Fruit fly (Drosophila melanogaster) whole organism, adult: ENCODE measurements around the gene CG4022.

Source experiments
- CG5204 ChIP-seq: fragments of 200-800 bp; sonication (Bioruptor generic); optimal IDR thresholded peaks from 2 replicates; lab custom pipeline; 2016; ENCODE audit warnings: missing biosample characterization, missing genetic modification characterization
- CG7045 ChIP-seq: fragments of 200-800 bp; sonication (Bioruptor generic); optimal IDR thresholded peaks from 2 replicates; lab custom pipeline; 2017; ENCODE audit warnings: missing biosample characterization, mild to moderate bottlenecking, missing genetic modification characterization
- Crg-1 ChIP-seq: fragments of 200-800 bp; sonication (Bioruptor generic); optimal IDR thresholded peaks from 2 replicates; lab custom pipeline; 2016; ENCODE audit warnings: missing biosample characterization, missing genetic modification characterization
- Mnt ChIP-seq: fragments of 200-800 bp; sonication (Bioruptor generic); optimal IDR thresholded peaks from 2 replicates; lab custom pipeline; 2016; ENCODE audit warnings: missing biosample characterization, mild to moderate bottlenecking, missing genetic modification characterization
- cic ChIP-seq: fragments of 200-800 bp; sonication (Bioruptor generic); optimal IDR thresholded peaks from 2 replicates; lab custom pipeline; 2017; ENCODE audit warnings: missing biosample characterization, mild to moderate bottlenecking, missing genetic modification characterization, moderate library complexity
- kay ChIP-seq: fragments of 200-800 bp; sonication (Bioruptor generic); peaks from one replicate; lab custom pipeline; 2016; ENCODE audit warnings: missing biosample characterization, missing genetic modification characterization, borderline replicate concordance
- pad ChIP-seq: fragments of 200-800 bp; sonication (Bioruptor generic); optimal IDR thresholded peaks from 3 replicates; lab custom pipeline; 2017; ENCODE audit warnings: missing biosample characterization, missing genetic modification characterization, mild to moderate bottlenecking, moderate library complexity, missing genetic modification reagents

- TF ChIP-seq pad (GFP tag; lab: Kevin White, UChicago) (no peak), Mnt (no peak), CG7045 (GFP tag; lab: Kevin White, UChicago) (no peak), Crg-1 (GFP tag; lab: Kevin White, UChicago) (no peak), cic (GFP tag; lab: Kevin White, UChicago) (peak; percentile 67), kay (peak; percentile 85), CG5204 (no peak)
Observed at dm6 chr3L:9367431-9367867, 43.2 kb downstream of the CG4022 start.
